Worm (Caenorhabditis elegans) whole organism, midembryonic: Measurements from ENCODE around the gene C26F1.3.

Source experiments
- cog-1 ChIP-seq: sonication (generic microtip); optimal IDR thresholded peaks from 2 replicates; lab custom pipeline; 2016; ENCODE audit warnings: missing genetic modification characterization, missing compliant biosample characterization
- klf-2 ChIP-seq: fragments of 200-800 bp; sonication (Bioruptor generic); conservative IDR thresholded peaks from 2 replicates; pipeline ENCODE4 v1.3.6; 2022; ENCODE audit warnings: missing genetic modification reagents, missing genetic modification characterization, missing compliant biosample characterization
- med-1 ChIP-seq: sonication (generic microtip); optimal IDR thresholded peaks from 2 replicates; lab custom pipeline; 2017; ENCODE audit warnings: missing genetic modification characterization, mild to moderate bottlenecking, missing compliant biosample characterization, antibody characterized with exemption, missing genetic modification reagents; ENCODE audit not compliant: insufficient read depth
- ztf-29 ChIP-seq: fragments of 200-800 bp; sonication (Bioruptor generic); IDR thresholded peaks from 2 replicates; pipeline ENCODE4 v1.3.6; 2022; ENCODE audit warnings: missing genetic modification reagents, missing genetic modification characterization, missing compliant biosample characterization

DNA sequence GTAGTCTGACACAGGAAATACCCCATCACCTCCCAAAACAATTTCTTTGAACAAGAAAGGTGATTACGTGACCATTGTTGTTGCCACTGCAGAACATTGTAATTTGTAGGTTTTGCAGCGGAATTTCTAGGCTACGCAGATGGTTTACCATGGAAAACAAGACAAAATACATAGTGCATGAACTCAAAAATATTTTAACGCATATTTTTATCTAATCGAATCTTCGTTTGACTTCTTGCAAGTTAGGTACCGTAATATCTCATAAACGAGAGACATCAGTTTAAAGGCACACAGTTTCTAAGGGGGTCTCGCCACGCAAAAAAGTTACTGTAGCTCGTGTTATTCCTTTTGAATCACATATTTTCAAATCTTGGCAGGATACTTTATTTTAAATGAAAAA, 1.9 kb downstream of the C26F1.3 start:
- TF ChIP-seq cog-1: no peak
- no peak for TF ChIP-seq med-1 (GFP tag; lab: Kevin White, UChicago)
- TF ChIP-seq klf-2: no peak
- TF ChIP-seq ztf-29 (GFP tag; lab: Robert Waterston, UW): no peak
